Fruit fly (Drosophila melanogaster): ENCODE results near the gene Lcp65Ag3.
"Not testable (repeated sequence)": the region's sequence is repeated elsewhere in the genome, so short reads cannot be mapped to it uniquely, and the experiment has no call there.

Gene Lcp65Ag3

dm6 chr3L:6147887-6148286, 17.1 kb upstream of the Lcp65Ag3 start, which contains the start of gene Cpr65Ax1:
Gene Cpr65Ax1, minus strand, starts transcription at chr3L:6147987.
- not testable (repeated sequence) for TF ChIP-seq CG8478 (optimal IDR thresholded peaks at IDR 0.05); Dll (optimal IDR thresholded peaks at IDR 0.05); EcR (GFP tag; optimal IDR thresholded peaks at IDR 0.05)

- not testable (repeated sequence) for TF ChIP-seq psq (optimal IDR thresholded peaks at IDR 0.05); EcR (GFP tag; optimal IDR thresholded peaks at IDR 0.05); Dll (optimal IDR thresholded peaks at IDR 0.05)
Measured at dm6 chr3L:6146374-6146773, 15.6 kb upstream of the Lcp65Ag3 start, which contains the start of gene Lcp65Ab2. Gene Lcp65Ab2, plus strand, starts transcription at chr3L:6146674.

dm6 chr3L:6144769-6145220, 14.0 kb upstream of the Lcp65Ag3 start, which contains the start of gene Lcp65Ac:
Gene Lcp65Ac, plus strand, starts transcription at chr3L:6144819.
- TF ChIP-seq pan (optimal IDR thresholded peaks at IDR 0.05) (no peak), psq (optimal IDR thresholded peaks at IDR 0.05) (no peak), CG8478 (optimal IDR thresholded peaks at IDR 0.05) (no peak), usp (GFP tag; optimal IDR thresholded peaks at IDR 0.05) (no peak), EcR (GFP tag; optimal IDR thresholded peaks at IDR 0.05) (no peak), Dll (optimal IDR thresholded peaks at IDR 0.05) (no peak)

- TF ChIP-seq CG8478 (optimal IDR thresholded peaks at IDR 0.05) (no peak), Dll (optimal IDR thresholded peaks at IDR 0.05) (peak; percentile 37), pan (optimal IDR thresholded peaks at IDR 0.05) (no peak)
Measured at dm6 chr3L:6143188-6143755, 12.5 kb upstream of the Lcp65Ag3 start, which contains the start of gene Lcp65Ad. Gene Lcp65Ad, plus strand, starts transcription at chr3L:6143395.

dm6 chr3L:6142313-6142712, 11.5 kb upstream of the Lcp65Ag3 start, which contains the start of gene Cpr65Aw:
Gene Cpr65Aw, minus strand, starts transcription at chr3L:6142413.
- no peak for TF ChIP-seq pan (optimal IDR thresholded peaks at IDR 0.05)
- TF ChIP-seq Dll (optimal IDR thresholded peaks at IDR 0.05), result no peak
- no peak for TF ChIP-seq CG8478 (optimal IDR thresholded peaks at IDR 0.05)
- TF ChIP-seq EcR (GFP tag; optimal IDR thresholded peaks at IDR 0.05), result no peak
- no peak for TF ChIP-seq psq (optimal IDR thresholded peaks at IDR 0.05)
- no peak for TF ChIP-seq usp (GFP tag; optimal IDR thresholded peaks at IDR 0.05)

dm6 chr3L:6141538-6141937, 10.7 kb upstream of the Lcp65Ag3 start:
- TF ChIP-seq CG8478 (optimal IDR thresholded peaks at IDR 0.05), result no peak
- TF ChIP-seq psq (optimal IDR thresholded peaks at IDR 0.05), result no peak
- TF ChIP-seq Dll (optimal IDR thresholded peaks at IDR 0.05), result no peak
- TF ChIP-seq EcR (GFP tag; optimal IDR thresholded peaks at IDR 0.05), result no peak
- no peak for TF ChIP-seq pan (optimal IDR thresholded peaks at IDR 0.05)
- no peak for TF ChIP-seq usp (GFP tag; optimal IDR thresholded peaks at IDR 0.05)

dm6 chr3L:6140771-6141472, 10.1 kb upstream of the Lcp65Ag3 start:
- no peak for TF ChIP-seq Dll (optimal IDR thresholded peaks at IDR 0.05)
- TF ChIP-seq usp (GFP tag; optimal IDR thresholded peaks at IDR 0.05), result no peak
- TF ChIP-seq pan (optimal IDR thresholded peaks at IDR 0.05), result no peak
- no peak for TF ChIP-seq psq (optimal IDR thresholded peaks at IDR 0.05)
- TF ChIP-seq CG8478 (optimal IDR thresholded peaks at IDR 0.05), result no peak
- no peak for TF ChIP-seq EcR (GFP tag; optimal IDR thresholded peaks at IDR 0.05)

dm6 chr3L:6139924-6140574, 9.3 kb upstream of the Lcp65Ag3 start, which contains the start of gene Cpr65Av:
Gene Cpr65Av, minus strand, starts transcription at chr3L:6139974.
- TF ChIP-seq psq (optimal IDR thresholded peaks at IDR 0.05), result no peak
- TF ChIP-seq pan (optimal IDR thresholded peaks at IDR 0.05), result no peak
- no peak for TF ChIP-seq usp (GFP tag; optimal IDR thresholded peaks at IDR 0.05)
- TF ChIP-seq EcR (GFP tag; optimal IDR thresholded peaks at IDR 0.05), result no peak
- no peak for TF ChIP-seq Dll (optimal IDR thresholded peaks at IDR 0.05)
- no peak for TF ChIP-seq CG8478 (optimal IDR thresholded peaks at IDR 0.05)

- TF ChIP-seq pan (optimal IDR thresholded peaks at IDR 0.05) (no peak), usp (GFP tag; optimal IDR thresholded peaks at IDR 0.05) (no peak), psq (optimal IDR thresholded peaks at IDR 0.05) (no peak), EcR (GFP tag; optimal IDR thresholded peaks at IDR 0.05) (no peak), Dll (optimal IDR thresholded peaks at IDR 0.05) (no peak), CG8478 (optimal IDR thresholded peaks at IDR 0.05) (no peak)
Measured at dm6 chr3L:6138586-6138985, 7.8 kb upstream of the Lcp65Ag3 start.

- TF ChIP-seq EcR (GFP tag; optimal IDR thresholded peaks at IDR 0.05) (no peak), pan (optimal IDR thresholded peaks at IDR 0.05) (no peak), usp (GFP tag; optimal IDR thresholded peaks at IDR 0.05) (no peak), psq (optimal IDR thresholded peaks at IDR 0.05) (no peak)
Measured at dm6 chr3L:6138018-6138417, 7.2 kb upstream of the Lcp65Ag3 start, which contains the start of gene Lcp65Ae. Gene Lcp65Ae, minus strand, starts transcription at chr3L:6138118.

- no peak for TF ChIP-seq CG8478 (optimal IDR thresholded peaks at IDR 0.05)
- TF ChIP-seq Dll (optimal IDR thresholded peaks at IDR 0.05), result no peak
- no peak for TF ChIP-seq psq (optimal IDR thresholded peaks at IDR 0.05)
- TF ChIP-seq EcR (GFP tag; optimal IDR thresholded peaks at IDR 0.05), result no peak
Measured at dm6 chr3L:6136691-6137090, 5.9 kb upstream of the Lcp65Ag3 start, which contains the start of gene Lcp65Af. Gene Lcp65Af, minus strand, starts transcription at chr3L:6136791.

- TF ChIP-seq CG8478 (optimal IDR thresholded peaks at IDR 0.05), result no peak
- TF ChIP-seq usp (GFP tag; optimal IDR thresholded peaks at IDR 0.05), result no peak
- TF ChIP-seq psq (optimal IDR thresholded peaks at IDR 0.05), result no peak
- TF ChIP-seq EcR (GFP tag; optimal IDR thresholded peaks at IDR 0.05), result no peak
- TF ChIP-seq pan (optimal IDR thresholded peaks at IDR 0.05), result no peak
- TF ChIP-seq Dll (optimal IDR thresholded peaks at IDR 0.05), result no peak
Measured at dm6 chr3L:6135174-6135573, 4.4 kb upstream of the Lcp65Ag3 start, which contains the start of gene Lcp65Ag1. Gene Lcp65Ag1, minus strand, starts transcription at chr3L:6135274.

Measured in whole organism.